Worm (Caenorhabditis elegans) whole organism, midembryonic: ENCODE measurements around the gene C47G2.3.

ENCODE experiments used
- ztf-23 ChIP-seq: fragments of 200-800 bp; sonication (Bioruptor generic); IDR thresholded peaks from 2 replicates; pipeline ENCODE4 v1.3.6; 2022; ENCODE audit warnings: missing genetic modification reagents, missing genetic modification characterization, missing compliant biosample characterization
- ztf-29 ChIP-seq: fragments of 200-800 bp; sonication (Bioruptor generic); IDR thresholded peaks from 2 replicates; pipeline ENCODE4 v1.3.6; 2022; ENCODE audit warnings: missing genetic modification reagents, missing genetic modification characterization, missing compliant biosample characterization

ce11 chrII:11339507-11339906 is 49.5 kb upstream of the C47G2.3 start, which contains the start of gene rmd-3:
- no peak for TF ChIP-seq ztf-23 (GFP tag; lab: Robert Waterston, UW)
- no peak for TF ChIP-seq ztf-29
